Worm (Caenorhabditis elegans) whole organism, young adult: ENCODE measurements around the gene mes-4.

Source experiments
- B0019.2 ChIP-seq: fragments of 200-800 bp; sonication (Bioruptor generic); conservative IDR thresholded peaks from 2 replicates; pipeline ENCODE4 v1.3.6; 2022; ENCODE audit warnings: missing genetic modification reagents, missing genetic modification characterization, missing compliant biosample characterization
- B0035.1 ChIP-seq: sonication (generic microtip); optimal IDR thresholded peaks from 2 replicates; lab custom pipeline; 2016; ENCODE audit warnings: missing genetic modification characterization, mild to moderate bottlenecking, missing compliant biosample characterization, missing genotype, missing genetic modification reagents
- F49E8.2 ChIP-seq: sonication (generic microtip); optimal IDR thresholded peaks from 3 replicates; lab custom pipeline; 2017; ENCODE audit warnings: missing genetic modification characterization, mild to moderate bottlenecking, missing compliant biosample characterization, antibody characterized with exemption, moderate library complexity; ENCODE audit not compliant: insufficient read depth
- K11D2.4 ChIP-seq: fragments of 200-800 bp; sonication (Bioruptor generic); IDR thresholded peaks from 2 replicates; pipeline ENCODE4 v1.3.6; 2022; ENCODE audit warnings: missing genetic modification reagents, missing genetic modification characterization, missing compliant biosample characterization
- Y53F4B.3 ChIP-seq: fragments of 200-800 bp; sonication (Bioruptor generic); IDR thresholded peaks from 2 replicates; pipeline ENCODE4 v1.3.6; 2022; ENCODE audit warnings: missing genetic modification reagents, missing genetic modification characterization, missing compliant biosample characterization
- Y79H2A.3 ChIP-seq: fragments of 200-800 bp; sonication (Bioruptor generic); conservative IDR thresholded peaks from 2 replicates; pipeline ENCODE4 v1.3.6; 2022; ENCODE audit warnings: missing genetic modification reagents, missing genetic modification characterization, missing compliant biosample characterization
- ama-1 ChIP-seq, 3 experiments: fragments of 150-350 bp in 1 of 3; sonication (generic microtip) in 2 of 3; optimal IDR thresholded peaks; 2 replicates each; lab custom pipeline; 2014 to 2018; ENCODE audit warnings: missing biosample characterization in 2 of 3, missing genetic modification characterization in 2 of 3, missing genetic modification reagents in 2 of 3
- attf-5 ChIP-seq: fragments of 200-800 bp; sonication (Bioruptor generic); optimal IDR thresholded peaks from 2 replicates; lab custom pipeline; 2018; ENCODE audit warnings: mild to moderate bottlenecking, missing genetic modification characterization, missing compliant biosample characterization
- cebp-1 ChIP-seq, 2 experiments: fragments of 200-800 bp in 1 of 2; sonication (Bioruptor generic) in 1 of 2; sonication (generic microtip) in 1 of 2; IDR thresholded peaks in 1 of 2; optimal IDR thresholded peaks in 1 of 2; 2 replicates each; pipeline versions ENCODE4 v1.3.6 to Lab custom; 2017 to 2022; ENCODE audit warnings: missing compliant biosample characterization in 2 of 2, missing genetic modification characterization in 2 of 2, mild to moderate bottlenecking in 1 of 2, missing genetic modification reagents in 1 of 2, moderate library complexity in 1 of 2
- lir-1 ChIP-seq: fragments of 200-800 bp; sonication (Bioruptor generic); conservative IDR thresholded peaks from 2 replicates; pipeline ENCODE4 v1.3.6; 2022; ENCODE audit warnings: missing genetic modification reagents, missing genetic modification characterization, missing compliant biosample characterization
- tbx-9 ChIP-seq: sonication (generic microtip); optimal IDR thresholded peaks from 2 replicates; lab custom pipeline; 2016; ENCODE audit warnings: borderline replicate concordance, missing genetic modification characterization, inconsistent platforms, missing compliant biosample characterization
- unc-62 ChIP-seq: fragments of 150-350 bp; optimal IDR thresholded peaks from 2 replicates; lab custom pipeline; 2014; ENCODE audit warnings: missing biosample characterization, missing genetic modification reagents, missing genetic modification characterization
- ztf-28 ChIP-seq: fragments of 200-800 bp; sonication (Bioruptor generic); IDR thresholded peaks from 2 replicates; pipeline ENCODE4 v1.3.6; 2022; ENCODE audit warnings: missing genetic modification reagents, missing genetic modification characterization, missing compliant biosample characterization

- TF ChIP-seq F49E8.2 (tag; lab: Kevin White, UChicago) (no peak), B0019.2 (no peak), tbx-9 (tag; lab: Kevin White, UChicago) (no peak), K11D2.4 (GFP tag; lab: Robert Waterston, UW) (no peak), ama-1 (optimal IDR thresholded peaks at IDR 0.05; lab: Kevin White, UChicago) (no peak), ama-1 (GFP tag; optimal IDR thresholded peaks at IDR 0.05; lab: Kevin White, UChicago) (no peak), lir-1 (GFP tag; lab: Robert Waterston, UW) (no peak), Y53F4B.3 (GFP tag; lab: Robert Waterston, UW) (no peak), ztf-28 (GFP tag; lab: Robert Waterston, UW) (no peak), B0035.1 (tag; lab: Kevin White, UChicago) (no peak), cebp-1 (GFP tag; IDR thresholded peaks at IDR 0.05; lab: Robert Waterston, UW) (no peak), cebp-1 (tag; optimal IDR thresholded peaks at IDR 0.05; lab: Kevin White, UChicago) (no peak), attf-5 (GFP tag; lab: Kevin White, UChicago) (no peak), Y79H2A.3 (no peak), unc-62 (GFP tag; lab: Kevin White, UChicago) (no peak)
Measured at ce11 chrV:13406511-13406910, 30.8 kb downstream of the mes-4 start, which contains the start of gene F53F1.2.
